Worm (Caenorhabditis elegans): ENCODE measurements around the gene ptpn-22.

Gene ptpn-22

ce11 chrIV:1740105-1741023 lies at the start of gene ptpn-22:
Gene ptpn-22, minus strand, starts transcription at chrIV:1740262.
- TF ChIP-seq daf-16 (GFP tag; optimal IDR thresholded peaks at IDR 0.05) = no peak
- TF ChIP-seq daf-16 (tag; optimal IDR thresholded peaks at IDR 0.05) = peak; percentile 18
- TF ChIP-seq hlh-11 (tag; optimal IDR thresholded peaks at IDR 0.05) = peak; percentile 25
- no peak for TF ChIP-seq Y5F2A.4 (GFP tag; optimal IDR thresholded peaks at IDR 0.05)
- TF ChIP-seq nhr-41 (GFP tag; IDR thresholded peaks at IDR 0.05) = no peak
- peak; percentile 9 for TF ChIP-seq nhr-28 (tag; optimal IDR thresholded peaks at IDR 0.05)
- TF ChIP-seq aha-1 (tag) = peak; percentile 35
- TF ChIP-seq ceh-28 (tag; optimal IDR thresholded peaks at IDR 0.05) = peak; percentile 90

ce11 chrIV:1785156-1785555 lies 45.1 kb upstream of the ptpn-22 start:
- no peak for TF ChIP-seq arid-1 (GFP tag; conservative IDR thresholded peaks at IDR 0.05)

ce11 chrIV:1781559-1781958 lies 41.5 kb upstream of the ptpn-22 start, which contains the start of gene frpr-19:
Gene frpr-19, minus strand, starts transcription at chrIV:1781659.
- peak in 1 of 2 experiments; percentile 42 for TF ChIP-seq unc-62 (GFP tag; optimal IDR thresholded peaks at IDR 0.05 in 1 of 2)
- no peak for TF ChIP-seq unc-62 (tag; optimal IDR thresholded peaks at IDR 0.05)
- no peak for TF ChIP-seq hlh-30 (tag; optimal IDR thresholded peaks at IDR 0.05; ENCODE audit: insufficient read depth)
- peak; percentile 23; the same call in 1 of the 2 replicates for TF ChIP-seq set-16 (GFP tag; IDR thresholded peaks at IDR 0.05)

ce11 chrIV:1771843-1772242 lies 31.8 kb upstream of the ptpn-22 start, which contains the start of gene Y41D4A.1:
Gene Y41D4A.1, plus strand, starts transcription at chrIV:1772143.
- TF ChIP-seq nhr-111 (GFP tag; optimal IDR thresholded peaks at IDR 0.05) (no peak), zag-1 (tag; optimal IDR thresholded peaks at IDR 0.05) (no peak), ceh-82 (tag; optimal IDR thresholded peaks at IDR 0.05) (no peak), madf-9 (GFP tag; conservative IDR thresholded peaks at IDR 0.05) (no peak), snpc-1.2 (GFP tag; IDR thresholded peaks at IDR 0.05) (no peak), daf-12 (tag; optimal IDR thresholded peaks at IDR 0.05) (no peak), T20F7.1 (GFP tag; optimal IDR thresholded peaks at IDR 0.05) (no peak), dmd-6 (GFP tag; IDR thresholded peaks at IDR 0.05) (no peak), ceh-20 (GFP tag; IDR thresholded peaks at IDR 0.05) (no peak), set-16 (GFP tag; IDR thresholded peaks at IDR 0.05) (no peak), nhr-28 (tag; optimal IDR thresholded peaks at IDR 0.05) (no peak), spr-1 (tag; optimal IDR thresholded peaks at IDR 0.05) (no peak), zfp-2 (tag; optimal IDR thresholded peaks at IDR 0.05) (no peak), lim-7 (GFP tag; IDR thresholded peaks at IDR 0.05) (no peak)

ce11 chrIV:1769074-1769473 lies 29.0 kb upstream of the ptpn-22 start:
- TF ChIP-seq nhr-102 (tag; optimal IDR thresholded peaks at IDR 0.05) (no peak), pha-4 (GFP tag; IDR thresholded peaks at IDR 0.05) (peak; percentile 20; the same call in 1 of the 2 replicates), pha-4 (tag; optimal IDR thresholded peaks at IDR 0.05) (no peak), ztf-7 (tag; optimal IDR thresholded peaks at IDR 0.05) (no peak), zfp-2 (tag; optimal IDR thresholded peaks at IDR 0.05) (no peak), ceh-82 (tag; optimal IDR thresholded peaks at IDR 0.05) (no peak), Y5F2A.4 (GFP tag; optimal IDR thresholded peaks at IDR 0.05) (no peak), zag-1 (tag; optimal IDR thresholded peaks at IDR 0.05) (no peak), spr-3 (GFP tag; optimal IDR thresholded peaks at IDR 0.05) (peak; percentile 10), pqm-1 (tag; optimal IDR thresholded peaks at IDR 0.05) (no peak), nhr-76 (tag; optimal IDR thresholded peaks at IDR 0.05) (no peak), skn-1 (tag; optimal IDR thresholded peaks at IDR 0.05) (no peak), F44E2.7 (GFP tag; IDR thresholded peaks at IDR 0.05) (no peak), daf-8 (GFP tag; IDR thresholded peaks at IDR 0.05) (no peak), T26A8.4 (GFP tag; IDR thresholded peaks at IDR 0.05) (no peak), ztf-11 (tag; optimal IDR thresholded peaks at IDR 0.05) (no peak), nhr-28 (tag; optimal IDR thresholded peaks at IDR 0.05) (no peak), madf-5 (GFP tag; IDR thresholded peaks at IDR 0.05) (0 out of 4 replicates have a peak, but pooled peaks of 1 of the 2 experiments have one; percentile 11), vab-7 (GFP tag; IDR thresholded peaks at IDR 0.05) (no peak), dmd-6 (GFP tag; IDR thresholded peaks at IDR 0.05) (no peak), set-16 (GFP tag; IDR thresholded peaks at IDR 0.05) (peak; percentile 98), lim-7 (GFP tag; IDR thresholded peaks at IDR 0.05) (no peak), zip-11 (GFP tag; IDR thresholded peaks at IDR 0.05) (no peak), daf-12 (tag; optimal IDR thresholded peaks at IDR 0.05) (no peak), sdz-12 (GFP tag; optimal IDR thresholded peaks at IDR 0.05) (no peak), hmg-1.1 (GFP tag; IDR thresholded peaks at IDR 0.05) (no peak), F26F4.8 (GFP tag; conservative IDR thresholded peaks at IDR 0.05) (no peak)
